Worm (Caenorhabditis elegans): ENCODE data around the gene nlp-51.
A peak's percentile ranks its signal among the peaks of the same experiment; 100 is the strongest.

nlp-51 gene

ce11 chrII:11347878-11348556 lies 28.5 kb upstream of the nlp-51 start, which contains the start of the genes B0491.6 and pigm-1:
Gene B0491.6 (minus strand): TSS chrII:11348343.
Gene pigm-1 (plus strand): TSS chrII:11348445.
- TF ChIP-seq ceh-31 (tag; optimal IDR thresholded peaks at IDR 0.05): peak; percentile 44
- peak; percentile 46 for TF ChIP-seq tbx-2 (tag; optimal IDR thresholded peaks at IDR 0.05)
- TF ChIP-seq hlh-30 (tag; optimal IDR thresholded peaks at IDR 0.05; ENCODE audit: insufficient read depth): peak; percentile 19
- peak; percentile 4 for TF ChIP-seq pros-1 (tag; optimal IDR thresholded peaks at IDR 0.05)
- no peak for TF ChIP-seq unc-86 (tag; optimal IDR thresholded peaks at IDR 0.05)
- peak; percentile 91 for TF ChIP-seq unc-42 (tag; optimal IDR thresholded peaks at IDR 0.05)
- TF ChIP-seq madf-2 (tag; optimal IDR thresholded peaks at IDR 0.05): no peak
- peak; percentile 15 for TF ChIP-seq lim-6 (tag; optimal IDR thresholded peaks at IDR 0.05)
- TF ChIP-seq ama-1 (optimal IDR thresholded peaks at IDR 0.05): no peak
- TF ChIP-seq nfya-1 (tag; optimal IDR thresholded peaks at IDR 0.05): peak; percentile 42
- peak; percentile 34 for TF ChIP-seq pha-2 (tag; optimal IDR thresholded peaks at IDR 0.05)
- TF ChIP-seq ets-4 (tag; optimal IDR thresholded peaks at IDR 0.05): peak; percentile 9
- TF ChIP-seq unc-55 (GFP tag; optimal IDR thresholded peaks at IDR 0.05): peak; percentile 16
- peak; percentile 67 for TF ChIP-seq ceh-14 (tag; optimal IDR thresholded peaks at IDR 0.05)
- TF ChIP-seq syd-9 (tag; optimal IDR thresholded peaks at IDR 0.05): no peak

ce11 chrII:11345570-11346029 lies 26.1 kb upstream of the nlp-51 start, which contains the start of gene nduf-11:
Gene nduf-11 (minus strand): TSS chrII:11345620.
- TF ChIP-seq hlh-8 (tag; optimal IDR thresholded peaks at IDR 0.05) (no peak), npax-4 (tag; optimal IDR thresholded peaks at IDR 0.05) (no peak), hlh-6 (tag; optimal IDR thresholded peaks at IDR 0.05) (no peak), ceh-31 (tag; optimal IDR thresholded peaks at IDR 0.05) (peak; percentile 59), syd-9 (tag; optimal IDR thresholded peaks at IDR 0.05) (no peak), ceh-30 (tag; optimal IDR thresholded peaks at IDR 0.05) (no peak), sox-2 (GFP tag; IDR thresholded peaks at IDR 0.05) (no peak), pha-2 (tag; optimal IDR thresholded peaks at IDR 0.05) (peak; percentile 9), ceh-2 (tag; optimal IDR thresholded peaks at IDR 0.05) (no peak), pat-9 (tag; optimal IDR thresholded peaks at IDR 0.05) (peak; percentile 18), fkh-10 (GFP tag; optimal IDR thresholded peaks at IDR 0.05) (no peak), hlh-13 (GFP tag; optimal IDR thresholded peaks at IDR 0.05) (no peak), hlh-30 (tag; optimal IDR thresholded peaks at IDR 0.05; ENCODE audit: insufficient read depth) (no peak), unc-42 (tag; optimal IDR thresholded peaks at IDR 0.05) (peak; percentile 37), unc-3 (GFP tag; conservative IDR thresholded peaks at IDR 0.05) (no peak), unc-3 (tag; optimal IDR thresholded peaks at IDR 0.05) (peak; percentile 48), ceh-48 (tag; optimal IDR thresholded peaks at IDR 0.05) (peak; percentile 29), lim-6 (tag; optimal IDR thresholded peaks at IDR 0.05) (no peak), pax-1 (tag; optimal IDR thresholded peaks at IDR 0.05) (peak; percentile 38), unc-86 (tag; optimal IDR thresholded peaks at IDR 0.05) (peak; percentile 58), ceh-19 (GFP tag; optimal IDR thresholded peaks at IDR 0.05) (no peak), F13H6.1 (tag; optimal IDR thresholded peaks at IDR 0.05) (no peak), nhr-232 (tag; optimal IDR thresholded peaks at IDR 0.05) (peak; percentile 1), gmeb-2 (tag; optimal IDR thresholded peaks at IDR 0.05) (peak; percentile 11), che-1 (tag; optimal IDR thresholded peaks at IDR 0.05) (peak; percentile 42), madf-2 (tag; optimal IDR thresholded peaks at IDR 0.05) (peak; percentile 7), elt-4 (tag; optimal IDR thresholded peaks at IDR 0.05) (no peak), rnt-1 (tag; optimal IDR thresholded peaks at IDR 0.05) (no peak), ceh-9 (tag; optimal IDR thresholded peaks at IDR 0.05) (no peak), dmd-4 (tag; optimal IDR thresholded peaks at IDR 0.05; ENCODE audit: borderline replicate concordance) (no peak), T23F11.4 (GFP tag; optimal IDR thresholded peaks at IDR 0.05) (no peak), mec-3 (tag; optimal IDR thresholded peaks at IDR 0.05; ENCODE audit: borderline replicate concordance) (no peak), nfya-1 (tag; optimal IDR thresholded peaks at IDR 0.05) (peak; percentile 60), hlh-15 (tag; optimal IDR thresholded peaks at IDR 0.05) (no peak), pros-1 (tag; optimal IDR thresholded peaks at IDR 0.05) (no peak), K09A11.1 (tag; optimal IDR thresholded peaks at IDR 0.05; ENCODE audit: insufficient read depth) (peak; percentile 48), eyg-1 (tag; optimal IDR thresholded peaks at IDR 0.05) (no peak), Y22D7AL.16 (tag; optimal IDR thresholded peaks at IDR 0.05) (peak; percentile 0), C08G9.2 (tag; optimal IDR thresholded peaks at IDR 0.05) (no peak), ahr-1 (tag; optimal IDR thresholded peaks at IDR 0.05) (no peak), ceh-22 (tag; optimal IDR thresholded peaks at IDR 0.05) (no peak), ceh-24 (tag; optimal IDR thresholded peaks at IDR 0.05) (no peak), pag-3 (tag; optimal IDR thresholded peaks at IDR 0.05; ENCODE audit: borderline replicate concordance) (no peak), ceh-14 (tag; optimal IDR thresholded peaks at IDR 0.05) (peak; percentile 58)

All from whole organism, late embryonic.